Fruit fly (Drosophila melanogaster) whole organism, wandering third instar larva: Measurements from ENCODE around the gene Alp10.

Experiments used
- Hr78 ChIP-seq: fragments of >200 bp; optimal IDR thresholded peaks from 2 replicates; lab custom pipeline; 2017; ENCODE audit warnings: missing biosample characterization, missing genetic modification characterization
- Myc ChIP-seq: fragments of >200 bp; optimal IDR thresholded peaks from 2 replicates; lab custom pipeline; 2017

dm6 chr3L:5548524-5549084 lies 46.5 kb downstream of the Alp10 start:
- TF ChIP-seq Hr78 (no peak), Myc (no peak)
